Fruit fly (Drosophila melanogaster): ENCODE results near the gene CG6763.

CG6763 gene

dm6 chr3R:23251256-23251655, 32.5 kb upstream of the CG6763 start, which contains the start of the genes Rad60 and EloA (continued):
- peak; percentile 32 for TF ChIP-seq cwo (GFP tag; optimal IDR thresholded peaks at IDR 0.05)
- no peak for TF ChIP-seq CG15073 (GFP tag; optimal IDR thresholded peaks at IDR 0.05)
- TF ChIP-seq tap (tag; optimal IDR thresholded peaks at IDR 0.05): peak; percentile 50
- peak; percentile 84 for TF ChIP-seq CG17829 (tag; optimal IDR thresholded peaks at IDR 0.05)
- peak; percentile 74 for TF ChIP-seq CG4854 (GFP tag; optimal IDR thresholded peaks at IDR 0.05)
- TF ChIP-seq Atf-2 (GFP tag; optimal IDR thresholded peaks at IDR 0.05): peak; percentile 83
- peak; percentile 67 for TF ChIP-seq lbe (GFP tag; optimal IDR thresholded peaks at IDR 0.05)
- peak; percentile 86 for TF ChIP-seq CHES-1-like (GFP tag; optimal IDR thresholded peaks at IDR 0.05)
- TF ChIP-seq CG14441 (GFP tag; IDR thresholded peaks at IDR 0.05): peak; percentile 71
- 0 out of 2 replicates have a peak, but pooled peaks have one; percentile 38 for TF ChIP-seq Poxn (GFP tag; IDR thresholded peaks at IDR 0.05)
- TF ChIP-seq da (GFP tag; optimal IDR thresholded peaks at IDR 0.05): peak; percentile 51
- peak; percentile 91 for TF ChIP-seq Sin3A (optimal IDR thresholded peaks at IDR 0.05)
- TF ChIP-seq inv (GFP tag; IDR thresholded peaks at IDR 0.05; ENCODE audit: partially characterized antibody): peak; percentile 37
- no peak for TF ChIP-seq CG3726 (GFP tag; IDR thresholded peaks at IDR 0.05)
- peak; percentile 90 for TF ChIP-seq CG2120 (GFP tag; optimal IDR thresholded peaks at IDR 0.05)
- peak; percentile 59 for TF ChIP-seq Oli (tag; optimal IDR thresholded peaks at IDR 0.05)
- peak; percentile 63 for TF ChIP-seq disco-r (GFP tag; optimal IDR thresholded peaks at IDR 0.05)
- peak; percentile 84 for TF ChIP-seq CG12659 (GFP tag; optimal IDR thresholded peaks at IDR 0.05)
- no peak for TF ChIP-seq bigmax (GFP tag; optimal IDR thresholded peaks at IDR 0.05)
- TF ChIP-seq mam (GFP tag; optimal IDR thresholded peaks at IDR 0.05): peak; percentile 91
- peak; percentile 68 for TF ChIP-seq cas (GFP tag; IDR thresholded peaks at IDR 0.05)
- peak; percentile 19 for TF ChIP-seq jing (GFP tag; optimal IDR thresholded peaks at IDR 0.05)
- TF ChIP-seq CrebB (tag; optimal IDR thresholded peaks at IDR 0.05): peak; percentile 74
- TF ChIP-seq CG10979 (tag; optimal IDR thresholded peaks at IDR 0.05): peak; percentile 65
- no peak for TF ChIP-seq croc (GFP tag; conservative IDR thresholded peaks at IDR 0.05)
- no peak for TF ChIP-seq MTF-1 (GFP tag; optimal IDR thresholded peaks at IDR 0.05; ENCODE audit: borderline replicate concordance)
- no peak for TF ChIP-seq CG6854 (GFP tag; optimal IDR thresholded peaks at IDR 0.05)
- TF ChIP-seq CG17568 (GFP tag; optimal IDR thresholded peaks at IDR 0.05): no peak
- TF ChIP-seq CG14965 (GFP tag; optimal IDR thresholded peaks at IDR 0.05; ENCODE audit: borderline replicate concordance): peak; percentile 38
- TF ChIP-seq CG6175 (GFP tag; IDR thresholded peaks at IDR 0.05): no peak
- no peak for TF ChIP-seq hth (optimal IDR thresholded peaks at IDR 0.05)
- TF ChIP-seq CG7839 (tag; optimal IDR thresholded peaks at IDR 0.05): peak; percentile 64
- TF ChIP-seq Bteb2 (GFP tag; optimal IDR thresholded peaks at IDR 0.05): peak; percentile 84
- TF ChIP-seq Fer1 (GFP tag; optimal IDR thresholded peaks at IDR 0.05): peak; percentile 74
- peak; percentile 66 for TF ChIP-seq CG17328 (GFP tag; IDR thresholded peaks at IDR 0.05)
- TF ChIP-seq Bgb (GFP tag; IDR thresholded peaks at IDR 0.05; ENCODE audit: partially characterized antibody): peak; percentile 74
- TF ChIP-seq CG17359 (tag; optimal IDR thresholded peaks at IDR 0.05): peak; percentile 60
- TF ChIP-seq CG30403 (GFP tag; optimal IDR thresholded peaks at IDR 0.05): peak; percentile 88
- no peak for TF ChIP-seq jigr1 (GFP tag; IDR thresholded peaks at IDR 0.05)
- peak; percentile 60 for TF ChIP-seq CG6791 (GFP tag; IDR thresholded peaks at IDR 0.05; ENCODE audit: partially characterized antibody)
- peak; percentile 95 for TF ChIP-seq CG4617 (GFP tag; optimal IDR thresholded peaks at IDR 0.05; ENCODE audit: borderline replicate concordance)
- no peak for TF ChIP-seq ham (GFP tag; IDR thresholded peaks at IDR 0.05)
- peak; percentile 61 for TF ChIP-seq CG10543 (GFP tag; optimal IDR thresholded peaks at IDR 0.05)
- TF ChIP-seq lov (optimal IDR thresholded peaks at IDR 0.05): no peak
- TF ChIP-seq lov (GFP tag; IDR thresholded peaks at IDR 0.05): 0 out of 3 replicates have a peak, but pooled peaks have one; percentile 46
- TF ChIP-seq CG15601 (tag; optimal IDR thresholded peaks at IDR 0.05): peak; percentile 58
- TF ChIP-seq CG13624 (GFP tag; optimal IDR thresholded peaks at IDR 0.05): peak; percentile 85
- peak; percentile 82 to 85 for TF ChIP-seq chif (GFP tag; optimal IDR thresholded peaks at IDR 0.05)
- TF ChIP-seq Hmx (GFP tag; optimal IDR thresholded peaks at IDR 0.05): peak; percentile 20
- TF ChIP-seq CG18011 (GFP tag; optimal IDR thresholded peaks at IDR 0.05): peak; percentile 60
- peak; percentile 28 for TF ChIP-seq fd64A (GFP tag; optimal IDR thresholded peaks at IDR 0.05)

All from whole organism, embryonic.